Worm (Caenorhabditis elegans) whole organism, late embryonic: Measurements from ENCODE around the gene pph-4.2.

ENCODE experiments used
- ama-1 ChIP-seq: fragments of 150-350 bp; optimal IDR thresholded peaks from 2 replicates; lab custom pipeline; 2014
- hlh-15 ChIP-seq: sonication (generic microtip); optimal IDR thresholded peaks from 2 replicates; lab custom pipeline; 2016; ENCODE audit warnings: missing genetic modification characterization, missing compliant biosample characterization
- hlh-8 ChIP-seq: sonication (generic microtip); optimal IDR thresholded peaks from 2 replicates; lab custom pipeline; 2016; ENCODE audit warnings: missing genotype, missing genetic modification characterization, missing compliant biosample characterization
- mec-3 ChIP-seq: sonication (generic microtip); optimal IDR thresholded peaks from 2 replicates; lab custom pipeline; 2016; ENCODE audit warnings: borderline replicate concordance, missing genetic modification characterization, missing compliant biosample characterization
- npax-4 ChIP-seq: sonication (generic microtip); optimal IDR thresholded peaks from 2 replicates; lab custom pipeline; 2016; ENCODE audit warnings: missing genetic modification characterization, missing compliant biosample characterization
- pha-4 ChIP-seq: fragments of 150-350 bp; optimal IDR thresholded peaks from 2 replicates; lab custom pipeline; 2018; ENCODE audit warnings: missing biosample characterization, missing genetic modification reagents, missing genetic modification characterization

ce11 chrIII:12334268-12334667, 42.8 kb downstream of the pph-4.2 start:
- TF ChIP-seq ama-1 (lab: Kevin White, UChicago) (no peak), pha-4 (tag; lab: Kevin White, UChicago) (no peak), npax-4 (tag; lab: Kevin White, UChicago) (no peak), mec-3 (tag; lab: Kevin White, UChicago) (no peak), hlh-8 (tag; lab: Kevin White, UChicago) (no peak), hlh-15 (tag; lab: Kevin White, UChicago) (no peak)
